Worm (Caenorhabditis elegans) whole organism, mixed stage, embryonic: ENCODE data around the gene lron-7.

Source experiments
- ceh-39 ChIP-seq: fragments of 150-350 bp; optimal IDR thresholded peaks from 2 replicates; lab custom pipeline; 2014; ENCODE audit warnings: missing biosample characterization, missing genetic modification characterization
- ceh-83 ChIP-seq: fragments of 200-800 bp; sonication (Bioruptor generic); optimal IDR thresholded peaks from 2 replicates; lab custom pipeline; 2018; ENCODE audit warnings: mild to moderate bottlenecking, missing genetic modification characterization, missing compliant biosample characterization
- drap-1 ChIP-seq: fragments of 200-800 bp; sonication (Bioruptor generic); optimal IDR thresholded peaks from 3 replicates; lab custom pipeline; 2018; ENCODE audit warnings: mild to moderate bottlenecking, missing genetic modification characterization, missing compliant biosample characterization
- elt-1 ChIP-seq: sonication (generic microtip); optimal IDR thresholded peaks from 2 replicates; lab custom pipeline; 2017; ENCODE audit warnings: missing genetic modification characterization, mild to moderate bottlenecking, missing compliant biosample characterization, antibody characterized with exemption, moderate library complexity, borderline replicate concordance; ENCODE audit not compliant: insufficient read depth
- flh-1 ChIP-seq: fragments of 200-800 bp; sonication (Bioruptor generic); optimal IDR thresholded peaks from 2 replicates; lab custom pipeline; 2018; ENCODE audit warnings: mild to moderate bottlenecking, missing genetic modification characterization, moderate library complexity, missing compliant biosample characterization
- hlh-1 ChIP-seq: fragments of 150-350 bp; optimal IDR thresholded peaks from 2 replicates; lab custom pipeline; 2014; ENCODE audit warnings: missing biosample characterization, missing genetic modification reagents, missing genetic modification characterization
- lsy-2 ChIP-seq: fragments of 150-350 bp; optimal IDR thresholded peaks from 2 replicates; lab custom pipeline; 2014; ENCODE audit warnings: missing biosample characterization, missing genetic modification characterization
- mab-5 ChIP-seq: fragments of 150-350 bp; optimal IDR thresholded peaks from 2 replicates; lab custom pipeline; 2014; ENCODE audit warnings: missing biosample characterization, missing genetic modification characterization
- mep-1 ChIP-seq: fragments of 150-350 bp; optimal IDR thresholded peaks from 2 replicates; lab custom pipeline; 2017; ENCODE audit warnings: missing biosample characterization, missing genetic modification reagents, missing genetic modification characterization, inconsistent platforms
- nhr-2 ChIP-seq: fragments of 150-350 bp; optimal IDR thresholded peaks from 2 replicates; lab custom pipeline; 2014; ENCODE audit warnings: missing biosample characterization, missing genetic modification characterization
- nhr-28 ChIP-seq: fragments of 150-350 bp; optimal IDR thresholded peaks from 2 replicates; lab custom pipeline; 2014; ENCODE audit warnings: missing biosample characterization, missing genetic modification characterization
- nhr-76 ChIP-seq: sonication (generic microtip); optimal IDR thresholded peaks from 2 replicates; lab custom pipeline; 2017; ENCODE audit warnings: missing biosample characterization, missing genetic modification characterization
- pha-4 ChIP-seq: fragments of 150-350 bp; optimal IDR thresholded peaks from 2 replicates; lab custom pipeline; 2018; ENCODE audit warnings: missing biosample characterization, missing genetic modification reagents, missing genetic modification characterization
- snpc-4 ChIP-seq: fragments of 150-350 bp; optimal IDR thresholded peaks from 2 replicates; lab custom pipeline; 2014; ENCODE audit warnings: missing biosample characterization, missing genetic modification characterization
- unc-120 ChIP-seq: sonication (generic microtip); optimal IDR thresholded peaks from 2 replicates; lab custom pipeline; 2017; ENCODE audit warnings: missing genetic modification characterization, missing compliant biosample characterization; ENCODE audit not compliant: poor library complexity, severe bottlenecking
- unc-39 ChIP-seq: fragments of 150-350 bp; optimal IDR thresholded peaks from 2 replicates; lab custom pipeline; 2014; ENCODE audit warnings: missing biosample characterization, missing genetic modification characterization
- unc-62 ChIP-seq: fragments of 150-350 bp; optimal IDR thresholded peaks from 2 replicates; lab custom pipeline; 2014; ENCODE audit warnings: missing biosample characterization, missing genetic modification reagents, missing genetic modification characterization
- zip-8 ChIP-seq: fragments of 150-350 bp; optimal IDR thresholded peaks from 2 replicates; lab custom pipeline; 2014; ENCODE audit warnings: missing biosample characterization, missing genetic modification characterization

The lron-7 gene

ce11 chrX:7340915-7341559 is 49.1 kb downstream of the lron-7 start, which contains the start of gene C07D8.6:
Gene C07D8.6, plus strand, starts transcription at chrX:7341509.
- TF ChIP-seq elt-1 (tag; lab: Kevin White, UChicago) = no peak
- peak; percentile 1 for TF ChIP-seq unc-120 (tag; lab: Kevin White, UChicago)
- TF ChIP-seq hlh-1 (tag; lab: Kevin White, UChicago) = peak; percentile 62
- TF ChIP-seq unc-62 (GFP tag; lab: Kevin White, UChicago) = peak; percentile 24
- TF ChIP-seq, all 35 proteins: peak for 3

- TF ChIP-seq pha-4 (no peak), lsy-2 (tag; lab: Kevin White, UChicago) (no peak), flh-1 (no peak), zip-8 (tag; lab: Kevin White, UChicago) (no peak), nhr-28 (no peak), nhr-76 (tag; lab: Kevin White, UChicago) (no peak), ceh-83 (no peak), mab-5 (tag; lab: Kevin White, UChicago) (no peak), unc-39 (tag; lab: Kevin White, UChicago) (no peak), drap-1 (GFP tag; lab: Kevin White, UChicago) (no peak), nhr-2 (tag; lab: Kevin White, UChicago) (no peak)
Observed at ce11 chrX:7343218-7343617, 51.3 kb downstream of the lron-7 start.

- no peak for TF ChIP-seq mep-1
- no peak for TF ChIP-seq snpc-4 (tag; lab: Kevin White, UChicago)
- no peak for TF ChIP-seq hlh-1 (tag; lab: Kevin White, UChicago)
- TF ChIP-seq ceh-39 (tag; lab: Kevin White, UChicago) = no peak
- no peak for TF ChIP-seq unc-62 (GFP tag; lab: Kevin White, UChicago)
Observed at ce11 chrX:7343747-7344146, 51.8 kb downstream of the lron-7 start, which contains the start of gene C07D8.5. Gene C07D8.5, plus strand, starts transcription at chrX:7344047.
